Fruit fly (Drosophila melanogaster) whole organism, prepupa: ENCODE results near the gene CG17660.

Experiments used
- CG16779 ChIP-seq: fragments of 200-800 bp; sonication (Bioruptor generic); optimal IDR thresholded peaks from 3 replicates; lab custom pipeline; 2017; ENCODE audit warnings: missing biosample characterization, mild to moderate bottlenecking, missing genetic modification characterization
- CG6808 ChIP-seq: fragments of 200-800 bp; sonication (Bioruptor generic); optimal IDR thresholded peaks from 3 replicates; lab custom pipeline; 2017; ENCODE audit warnings: missing biosample characterization, missing genetic modification characterization, mild to moderate bottlenecking, moderate library complexity, missing genetic modification reagents
- fd85E ChIP-seq: fragments of 200-800 bp; sonication (Bioruptor generic); optimal IDR thresholded peaks from 3 replicates; lab custom pipeline; 2016; ENCODE audit warnings: missing biosample characterization, missing genetic modification characterization
- salr ChIP-seq, 2 experiments: fragments of 200-800 bp; sonication (Bioruptor generic); optimal IDR thresholded peaks; 3 replicates each; lab custom pipeline; 2016 to 2018; ENCODE audit warnings: missing biosample characterization in 2 of 2, missing genetic modification characterization in 2 of 2, mild to moderate bottlenecking in 1 of 2
- topi ChIP-seq: fragments of 200-800 bp; sonication (Bioruptor generic); optimal IDR thresholded peaks from 3 replicates; lab custom pipeline; 2016; ENCODE audit warnings: missing biosample characterization, missing genetic modification characterization

dm6 chr2L:1709316-1709715 is 905 bp downstream of the CG17660 start:
- TF ChIP-seq topi (GFP tag; lab: Kevin White, UChicago): no peak
- TF ChIP-seq salr (GFP tag; optimal IDR thresholded peaks at IDR 0.05; lab: Kevin White, UChicago): no peak
- no peak for TF ChIP-seq CG16779 (tag; lab: Kevin White, UChicago)
- no peak for TF ChIP-seq fd85E (GFP tag; lab: Kevin White, UChicago)
- TF ChIP-seq CG6808 (GFP tag; lab: Kevin White, UChicago): no peak
